Fruit fly (Drosophila melanogaster) whole organism, embryonic: ENCODE results near the gene Cyp313a1.

Source experiments
- Asciz ChIP-seq: fragments of 200-800 bp; sonication (Bioruptor generic); optimal IDR thresholded peaks from 2 replicates; lab custom pipeline; 2017; ENCODE audit warnings: missing biosample characterization, mild to moderate bottlenecking, missing genetic modification characterization, missing genetic modification reagents
- BEAF-32 ChIP-seq: fragments of 200-800 bp; sonication (Bioruptor generic); optimal IDR thresholded peaks from 3 replicates; lab custom pipeline; 2017; ENCODE audit warnings: missing biosample characterization, missing genetic modification characterization, mild to moderate bottlenecking, moderate library complexity, missing genetic modification reagents
- Bdp1 ChIP-seq: fragments of 200-800 bp; sonication (Bioruptor generic); optimal IDR thresholded peaks from 3 replicates; lab custom pipeline; 2016; ENCODE audit warnings: missing biosample characterization, missing genetic modification characterization
- CG10147 ChIP-seq: fragments of 200-800 bp; sonication (Bioruptor generic); optimal IDR thresholded peaks from 2 replicates; lab custom pipeline; 2019; ENCODE audit warnings: missing biosample characterization, mild to moderate bottlenecking, missing genetic modification characterization, moderate library complexity
- CG10321 ChIP-seq: fragments of 200-800 bp; sonication (Bioruptor generic); IDR thresholded peaks from 2 replicates; pipeline ENCODE4 v1.3.6; 2022; ENCODE audit warnings: missing biosample characterization, missing genetic modification characterization
- CG11093 ChIP-seq: fragments of 200-800 bp; sonication (Bioruptor generic); IDR thresholded peaks from 3 replicates; pipeline ENCODE4 v1.3.6; 2022; ENCODE audit warnings: missing biosample characterization, missing genetic modification characterization
- CG16813 ChIP-seq: fragments of 200-800 bp; sonication (Bioruptor generic); IDR thresholded peaks from 3 replicates; pipeline ENCODE4 v1.3.6; 2022; ENCODE audit warnings: missing biosample characterization, missing genetic modification characterization; ENCODE audit not compliant: partially characterized antibody
- CG17568 ChIP-seq: fragments of 200-800 bp; sonication (Bioruptor generic); optimal IDR thresholded peaks from 2 replicates; lab custom pipeline; 2018; ENCODE audit warnings: missing biosample characterization, mild to moderate bottlenecking, missing genetic modification characterization, moderate library complexity
- CG18011 ChIP-seq: fragments of 200-800 bp; sonication (Bioruptor generic); optimal IDR thresholded peaks from 2 replicates; lab custom pipeline; 2017; ENCODE audit warnings: missing biosample characterization, missing genetic modification characterization, mild to moderate bottlenecking, moderate library complexity, missing genotype
- CG4328 ChIP-seq: fragments of 200-800 bp; sonication (Bioruptor generic); optimal IDR thresholded peaks from 3 replicates; lab custom pipeline; 2017; ENCODE audit warnings: missing biosample characterization, missing genetic modification reagents, missing genetic modification characterization
- CG4404 ChIP-seq: fragments of 200-800 bp; sonication (Bioruptor generic); IDR thresholded peaks from 2 replicates; pipeline ENCODE4 v1.3.6; 2022; ENCODE audit warnings: missing biosample characterization, missing genetic modification characterization
- CG4707 ChIP-seq: fragments of 200-800 bp; sonication (Bioruptor generic); optimal IDR thresholded peaks from 2 replicates; lab custom pipeline; 2018; ENCODE audit warnings: missing biosample characterization, mild to moderate bottlenecking, missing genetic modification characterization, moderate library complexity
- CG4820 ChIP-seq: fragments of 200-800 bp; sonication (Bioruptor generic); optimal IDR thresholded peaks from 3 replicates; lab custom pipeline; 2016; ENCODE audit warnings: missing biosample characterization, missing genetic modification characterization
- CG7786 ChIP-seq: fragments of 200-800 bp; sonication (Bioruptor generic); optimal IDR thresholded peaks from 2 replicates; lab custom pipeline; 2016; ENCODE audit warnings: missing biosample characterization, missing genetic modification characterization
- CG7963 ChIP-seq: fragments of 200-800 bp; sonication (Bioruptor generic); IDR thresholded peaks from 3 replicates; pipeline ENCODE4 v1.3.6; 2022; ENCODE audit warnings: missing biosample characterization, missing genetic modification characterization; ENCODE audit not compliant: partially characterized antibody
- CG9727 ChIP-seq: fragments of 200-800 bp; sonication (Bioruptor generic); optimal IDR thresholded peaks from 3 replicates; lab custom pipeline; 2017; ENCODE audit warnings: missing biosample characterization, mild to moderate bottlenecking, missing genetic modification characterization
- CG9817 ChIP-seq: fragments of 200-800 bp; sonication (Bioruptor generic); optimal IDR thresholded peaks from 2 replicates; lab custom pipeline; 2018; ENCODE audit warnings: missing biosample characterization, mild to moderate bottlenecking, missing genetic modification characterization, moderate library complexity
- CoRest ChIP-seq: fragments of 200-800 bp; sonication (Bioruptor generic); optimal IDR thresholded peaks from 3 replicates; lab custom pipeline; 2018; ENCODE audit warnings: missing biosample characterization, mild to moderate bottlenecking, missing genetic modification characterization, moderate library complexity
- Dad ChIP-seq: fragments of 200-800 bp; sonication (Bioruptor generic); optimal IDR thresholded peaks from 3 replicates; lab custom pipeline; 2016; ENCODE audit warnings: missing biosample characterization, missing genetic modification characterization
- Ets65A ChIP-seq: fragments of 200-800 bp; sonication (Bioruptor generic); peaks from one replicate; lab custom pipeline; 2016; ENCODE audit warnings: missing biosample characterization, missing genetic modification characterization
- Fer3 ChIP-seq: fragments of 200-800 bp; sonication (Bioruptor generic); optimal IDR thresholded peaks from 2 replicates; lab custom pipeline; 2018; ENCODE audit warnings: missing biosample characterization, mild to moderate bottlenecking, missing genetic modification characterization, moderate library complexity
- H2.0 ChIP-seq: fragments of 200-800 bp; sonication (Bioruptor generic); IDR thresholded peaks from 2 replicates; pipeline ENCODE4 v1.3.6; 2022; ENCODE audit warnings: missing biosample characterization, missing genetic modification characterization
- HLH4C ChIP-seq: fragments of 200-800 bp; sonication (Bioruptor generic); IDR thresholded peaks from 3 replicates; pipeline ENCODE4 v1.3.6; 2022; ENCODE audit warnings: missing biosample characterization, missing genetic modification characterization; ENCODE audit not compliant: partially characterized antibody
- Hey ChIP-seq: fragments of 200-800 bp; sonication (Bioruptor generic); optimal IDR thresholded peaks from 3 replicates; lab custom pipeline; 2018; ENCODE audit warnings: missing biosample characterization, mild to moderate bottlenecking, missing genetic modification characterization
- HmgD ChIP-seq: fragments of 200-800 bp; sonication (Bioruptor generic); optimal IDR thresholded peaks from 3 replicates; lab custom pipeline; 2016; ENCODE audit warnings: missing biosample characterization, missing genetic modification characterization
- Hr51 ChIP-seq, 2 experiments: fragments of 200-800 bp; sonication (Bioruptor generic); optimal IDR thresholded peaks; 2 replicates in 1 of 2; 3 replicates in 1 of 2; lab custom pipeline; 2016 to 2018; ENCODE audit warnings: missing biosample characterization in 2 of 2, missing genetic modification characterization in 2 of 2, mild to moderate bottlenecking in 1 of 2, moderate library complexity in 1 of 2
- Nf-YB ChIP-seq: fragments of 200-800 bp; sonication (Bioruptor generic); optimal IDR thresholded peaks from 3 replicates; lab custom pipeline; 2019; ENCODE audit warnings: missing biosample characterization, mild to moderate bottlenecking, missing genetic modification characterization, moderate library complexity
- Opbp ChIP-seq: fragments of 200-800 bp; sonication (Bioruptor generic); IDR thresholded peaks from 3 replicates; pipeline ENCODE4 v1.3.6; 2022; ENCODE audit warnings: missing biosample characterization, missing genetic modification characterization; ENCODE audit not compliant: partially characterized antibody
- Spps ChIP-seq: fragments of 200-800 bp; sonication (Bioruptor generic); optimal IDR thresholded peaks from 2 replicates; lab custom pipeline; 2018; ENCODE audit warnings: missing biosample characterization, mild to moderate bottlenecking, missing genetic modification characterization
- abd-A ChIP-seq: fragments of 200-800 bp; sonication (Bioruptor generic); optimal IDR thresholded peaks from 3 replicates; lab custom pipeline; 2019; ENCODE audit warnings: missing biosample characterization, mild to moderate bottlenecking, missing genetic modification characterization, moderate library complexity
- bowl ChIP-seq: fragments of 200-800 bp; sonication (Bioruptor generic); IDR thresholded peaks from 2 replicates; pipeline ENCODE4 v1.3.6; 2022; ENCODE audit warnings: missing biosample characterization, missing genetic modification characterization
- chif ChIP-seq, 2 experiments: fragments of 200-800 bp; sonication (Bioruptor generic); optimal IDR thresholded peaks; 3 replicates each; lab custom pipeline; 2016; ENCODE audit warnings: missing biosample characterization in 2 of 2, missing genetic modification characterization in 2 of 2
- chm ChIP-seq: fragments of 200-800 bp; sonication (Bioruptor generic); IDR thresholded peaks from 2 replicates; pipeline ENCODE4 v1.3.6; 2022; ENCODE audit warnings: missing biosample characterization, missing genetic modification characterization
- ci ChIP-seq: fragments of 200-800 bp; sonication (Bioruptor generic); IDR thresholded peaks from 3 replicates; pipeline ENCODE4 v1.3.6; 2022; ENCODE audit warnings: missing biosample characterization, missing genetic modification characterization
- emc ChIP-seq: fragments of 200-800 bp; sonication (Bioruptor generic); optimal IDR thresholded peaks from 2 replicates; lab custom pipeline; 2016; ENCODE audit warnings: missing biosample characterization, missing genetic modification characterization
- fd96Cb ChIP-seq: fragments of 200-800 bp; sonication (Bioruptor generic); optimal IDR thresholded peaks from 2 replicates; lab custom pipeline; 2018; ENCODE audit warnings: missing biosample characterization, mild to moderate bottlenecking, missing genetic modification characterization, moderate library complexity
- gsb ChIP-seq: fragments of 200-800 bp; sonication (Bioruptor generic); IDR thresholded peaks from 2 replicates; pipeline ENCODE4 v1.3.6; 2022; ENCODE audit warnings: missing biosample characterization, missing genetic modification characterization
- gsb-n ChIP-seq: fragments of 200-800 bp; sonication (Bioruptor generic); optimal IDR thresholded peaks from 3 replicates; lab custom pipeline; 2018; ENCODE audit warnings: missing biosample characterization, mild to moderate bottlenecking, missing genetic modification characterization
- knrl ChIP-seq: fragments of 200-800 bp; sonication (Bioruptor generic); IDR thresholded peaks from 3 replicates; pipeline ENCODE4 v1.3.6; 2022; ENCODE audit warnings: missing biosample characterization, missing genetic modification characterization; ENCODE audit not compliant: partially characterized antibody
- lab ChIP-seq: fragments of 200-800 bp; sonication (Bioruptor generic); optimal IDR thresholded peaks from 3 replicates; lab custom pipeline; 2017; ENCODE audit warnings: missing biosample characterization, missing genetic modification characterization, mild to moderate bottlenecking, moderate library complexity, missing genetic modification reagents
- lmd ChIP-seq: fragments of 200-800 bp; sonication (Bioruptor generic); IDR thresholded peaks from 2 replicates; pipeline ENCODE4 v1.3.6; 2022; ENCODE audit warnings: missing biosample characterization, missing genetic modification characterization
- org-1 ChIP-seq: fragments of 200-800 bp; sonication (Bioruptor generic); optimal IDR thresholded peaks from 2 replicates; lab custom pipeline; 2017; ENCODE audit warnings: missing biosample characterization, missing genetic modification characterization
- pan ChIP-seq, 4 experiments: fragments of >200 bp in 3 of 4; fragments of 200-800 bp in 1 of 4; sonication (Bioruptor generic) in 1 of 4; optimal IDR thresholded peaks in 3 of 4; IDR thresholded peaks in 1 of 4; 2 replicates each; pipeline versions ENCODE4 v1.3.6 to Lab custom; 2017 to 2022; ENCODE audit warnings: missing biosample characterization in 2 of 4, missing genetic modification characterization in 2 of 4, mixed read lengths in 1 of 4
- pum ChIP-seq: fragments of 200-800 bp; sonication (Bioruptor generic); optimal IDR thresholded peaks from 2 replicates; lab custom pipeline; 2016; ENCODE audit warnings: missing biosample characterization, missing genetic modification characterization
- run ChIP-seq: fragments of 200-800 bp; sonication (Bioruptor generic); optimal IDR thresholded peaks from 3 replicates; lab custom pipeline; 2018; ENCODE audit warnings: missing biosample characterization, mild to moderate bottlenecking, missing genetic modification characterization
- sug ChIP-seq: fragments of 200-800 bp; optimal IDR thresholded peaks from 2 replicates; lab custom pipeline; 2019; ENCODE audit warnings: missing biosample characterization, mild to moderate bottlenecking, missing genetic modification characterization, moderate library complexity
- tio ChIP-seq: fragments of 200-800 bp; sonication (Bioruptor generic); optimal IDR thresholded peaks from 2 replicates; lab custom pipeline; 2017; ENCODE audit warnings: missing biosample characterization, missing genetic modification characterization, inconsistent platforms
- vnd ChIP-seq: fragments of 200-800 bp; sonication (Bioruptor generic); IDR thresholded peaks from 3 replicates; pipeline ENCODE4 v1.3.6; 2022; ENCODE audit warnings: missing biosample characterization, missing genetic modification characterization; ENCODE audit not compliant: partially characterized antibody

The Cyp313a1 gene

DNA sequence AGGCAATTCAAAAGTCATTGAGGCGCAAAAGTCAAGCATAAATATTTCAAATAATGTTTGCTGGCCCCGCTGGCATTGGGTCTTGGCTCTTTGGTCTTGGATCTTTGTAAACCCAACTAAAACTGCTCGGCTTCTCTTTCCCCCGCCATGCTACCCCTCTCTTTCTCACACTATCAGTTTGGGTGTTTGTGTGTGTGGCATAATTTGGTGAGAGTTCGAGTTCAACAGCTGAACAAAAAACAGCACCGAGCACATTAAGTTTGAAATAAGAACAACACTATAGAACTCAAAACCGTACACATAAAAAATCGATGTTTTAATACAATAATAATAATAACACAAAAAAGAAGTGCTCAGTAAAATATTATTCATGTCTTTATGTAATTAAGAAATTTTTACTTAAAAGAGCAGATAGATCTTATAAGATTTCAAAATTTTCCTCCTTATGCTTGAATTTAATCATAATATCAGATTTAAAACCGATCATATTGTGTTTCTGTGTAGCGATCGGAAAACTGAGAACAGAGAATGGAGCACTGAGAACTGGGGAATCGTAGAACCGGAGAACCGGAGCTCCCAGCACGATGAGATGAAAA, 42.3 kb upstream of the Cyp313a1 start (continued):
- TF ChIP-seq chm (GFP tag; lab: Robert Waterston, UW), result peak; percentile 19; the same call in 1 of the 2 replicates
- TF ChIP-seq HLH4C (GFP tag; lab: Robert Waterston, UW), result no peak
- peak; percentile 14 for TF ChIP-seq CG4707 (GFP tag; lab: Kevin White, UChicago)
- TF ChIP-seq CG7786 (GFP tag; lab: Kevin White, UChicago), result no peak
- TF ChIP-seq gsb-n, result peak; percentile 90
- TF ChIP-seq BEAF-32 (GFP tag; lab: Kevin White, UChicago), result no peak
- TF ChIP-seq Hey (tag; lab: Kevin White, UChicago), result no peak
- peak; percentile 21 for TF ChIP-seq Dad (GFP tag; lab: Kevin White, UChicago)
- peak; percentile 64 to 67 for TF ChIP-seq chif (GFP tag; optimal IDR thresholded peaks at IDR 0.05; lab: Kevin White, UChicago)
- TF ChIP-seq CG9727, result peak; percentile 90
- TF ChIP-seq CG9817, result peak; percentile 69
- TF ChIP-seq bowl (GFP tag; lab: Robert Waterston, UW), result peak; percentile 22; the same call in 1 of the 2 replicates
- no peak for TF ChIP-seq Opbp (GFP tag; lab: Robert Waterston, UW)
- peak; percentile 62 for TF ChIP-seq Asciz (GFP tag; lab: Kevin White, UChicago)
- TF ChIP-seq HmgD (GFP tag; lab: Kevin White, UChicago), result no peak
- TF ChIP-seq lmd (GFP tag; lab: Robert Waterston, UW), result peak; percentile 81
- peak; percentile 89 for TF ChIP-seq Spps (tag; lab: Kevin White, UChicago)
- peak; percentile 51 for TF ChIP-seq H2.0 (GFP tag; lab: Robert Waterston, UW)
- peak; percentile 20 for TF ChIP-seq CG4328 (GFP tag; lab: Kevin White, UChicago)
- TF ChIP-seq CG18011 (GFP tag; lab: Kevin White, UChicago), result peak; percentile 20
- TF ChIP-seq CG10147 (GFP tag; lab: Kevin White, UChicago), result peak; percentile 77
- TF ChIP-seq lab (GFP tag; lab: Kevin White, UChicago), result peak; percentile 80
- peak; percentile 69 for TF ChIP-seq CG4820 (GFP tag; lab: Kevin White, UChicago)
- TF ChIP-seq tio, result peak; percentile 72
- peak; percentile 91 for TF ChIP-seq CoRest (tag; lab: Kevin White, UChicago)
- no peak for TF ChIP-seq Bdp1 (GFP tag; lab: Kevin White, UChicago)
- TF ChIP-seq org-1 (GFP tag; lab: Kevin White, UChicago), result peak; percentile 65
- no peak for TF ChIP-seq pan (optimal IDR thresholded peaks at IDR 0.05; lab: Kevin White, UChicago)
- TF ChIP-seq pan (GFP tag; optimal IDR thresholded peaks at IDR 0.05 in 1 of 2, IDR thresholded peaks at IDR 0.05 in 1 of 2), result peak in 1 of 2 experiments; percentile 85
- peak; percentile 87 for TF ChIP-seq fd96Cb (tag; lab: Kevin White, UChicago)
- 0 out of 2 replicates have a peak, but pooled peaks have one; percentile 53 for TF ChIP-seq gsb (GFP tag; lab: Robert Waterston, UW)
- TF ChIP-seq vnd (GFP tag; lab: Robert Waterston, UW), result no peak
- no peak for TF ChIP-seq knrl (GFP tag; lab: Robert Waterston, UW)
- TF ChIP-seq CG16813 (GFP tag; lab: Robert Waterston, UW), result no peak
- peak; percentile 18 for TF ChIP-seq CG17568 (GFP tag; lab: Kevin White, UChicago)
- TF ChIP-seq CG10321 (GFP tag; lab: Robert Waterston, UW), result 0 out of 2 replicates have a peak, but pooled peaks have one; percentile 16
- TF ChIP-seq CG4404 (GFP tag; lab: Robert Waterston, UW), result peak; percentile 53
- TF ChIP-seq Nf-YB, result peak; percentile 75
- peak; percentile 16 to 88 for TF ChIP-seq Hr51 (GFP tag; optimal IDR thresholded peaks at IDR 0.05; lab: Kevin White, UChicago)
- no peak for TF ChIP-seq CG7963 (GFP tag; lab: Robert Waterston, UW)
- TF ChIP-seq ci (GFP tag; lab: Robert Waterston, UW), result no peak
- peak; percentile 73; the same call in 2 of the 3 replicates for TF ChIP-seq CG11093 (GFP tag; lab: Robert Waterston, UW)
- TF ChIP-seq pum, result peak; percentile 36
- TF ChIP-seq emc (GFP tag; lab: Kevin White, UChicago), result no peak
- TF ChIP-seq run (tag; lab: Kevin White, UChicago), result peak; percentile 60
- TF ChIP-seq Fer3 (tag; lab: Kevin White, UChicago), result peak; percentile 82
- peak; percentile 81 for TF ChIP-seq abd-A (tag; lab: Kevin White, UChicago)
- peak; percentile 47 for TF ChIP-seq Ets65A
- peak; percentile 66 for TF ChIP-seq sug (tag; lab: Kevin White, UChicago)
